Fruit fly (Drosophila melanogaster): Measurements from ENCODE around the gene trio.

dm6 chr3L:1005859-1006258 lies 28.8 kb downstream of the trio start:
- TF ChIP-seq Sin3A (optimal IDR thresholded peaks at IDR 0.05), result no peak
- no peak for TF ChIP-seq psq (optimal IDR thresholded peaks at IDR 0.05)
- no peak for TF ChIP-seq h (optimal IDR thresholded peaks at IDR 0.05)
- no peak for TF ChIP-seq Myc (optimal IDR thresholded peaks at IDR 0.05)

All from Kc167 (cell line).